Worm (Caenorhabditis elegans): Measurements from ENCODE around the gene dars-1.

The dars-1 gene

DNA sequence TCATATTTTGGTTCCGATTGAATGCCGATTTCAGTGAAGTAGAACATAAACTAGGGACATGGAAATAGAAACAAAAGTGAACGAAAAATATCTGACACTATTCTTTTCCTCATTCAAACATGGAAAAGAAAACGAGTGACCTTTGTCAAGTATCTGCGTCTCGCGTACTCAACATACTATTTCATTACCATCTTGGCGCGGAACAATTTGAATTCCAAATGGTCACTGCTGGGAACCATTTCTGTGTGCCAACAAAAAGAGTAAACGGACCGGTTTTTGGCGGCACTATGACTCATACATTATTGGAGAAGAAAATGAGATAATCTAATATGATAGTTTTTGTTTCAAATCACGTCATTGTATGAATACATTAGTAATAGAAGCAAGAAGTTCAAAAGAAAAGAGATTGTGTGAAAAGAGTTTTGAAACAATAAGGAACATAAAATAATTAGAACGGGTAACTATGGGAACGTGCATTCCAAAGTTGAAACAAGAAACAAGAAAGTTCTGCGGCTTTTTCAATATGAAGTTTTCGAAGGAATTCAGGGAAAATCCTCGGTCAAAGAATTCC lies 8.5 kb downstream of the dars-1 start:
- TF ChIP-seq F57A8.1 (GFP tag; optimal IDR thresholded peaks at IDR 0.05) (no peak), snpc-1.3 (tag; optimal IDR thresholded peaks at IDR 0.05; ENCODE audit: insufficient read depth) (no peak), C17E4.6 (GFP tag; IDR thresholded peaks at IDR 0.05) (no peak), rec-8 (tag; optimal IDR thresholded peaks at IDR 0.05) (no peak), F10E7.11 (tag; optimal IDR thresholded peaks at IDR 0.05) (no peak), let-607 (tag; optimal IDR thresholded peaks at IDR 0.05) (no peak), attf-6 (GFP tag; IDR thresholded peaks at IDR 0.05) (no peak), nhr-27 (tag; optimal IDR thresholded peaks at IDR 0.05) (no peak), tlf-1 (GFP tag; optimal IDR thresholded peaks at IDR 0.05) (no peak), ekl-4 (GFP tag; IDR thresholded peaks at IDR 0.05) (no peak), F33H1.4 (GFP tag; IDR thresholded peaks at IDR 0.05) (no peak), Y79H2A.3 (GFP tag; conservative IDR thresholded peaks at IDR 0.05) (no peak), madf-6 (GFP tag; IDR thresholded peaks at IDR 0.05) (no peak), ztf-6 (GFP tag; IDR thresholded peaks at IDR 0.05) (no peak), lin-35 (GFP tag; optimal IDR thresholded peaks at IDR 0.05) (no peak)

DNA sequence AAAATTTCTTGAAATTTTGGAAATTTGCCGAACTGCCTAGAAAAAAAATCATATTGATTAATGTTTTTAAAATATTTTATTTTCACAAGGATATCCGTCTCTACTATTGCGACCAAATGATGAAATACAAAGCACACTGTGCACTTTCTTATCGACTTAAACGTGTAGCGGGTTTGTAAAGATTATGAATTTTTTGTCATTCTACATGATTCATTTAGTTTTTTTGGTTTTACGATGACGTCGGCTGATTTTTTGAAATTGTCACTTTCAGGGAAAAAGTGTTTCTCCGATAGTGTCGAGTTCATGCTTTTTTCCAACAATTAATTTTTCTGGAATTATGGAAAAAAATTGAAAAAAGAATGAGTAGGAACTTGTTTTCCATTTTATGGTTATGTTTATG lies 14.5 kb downstream of the dars-1 start:
- TF ChIP-seq nhr-80 (tag; optimal IDR thresholded peaks at IDR 0.05) (peak; percentile 53), ceh-58 (GFP tag; IDR thresholded peaks at IDR 0.05) (no peak)

DNA sequence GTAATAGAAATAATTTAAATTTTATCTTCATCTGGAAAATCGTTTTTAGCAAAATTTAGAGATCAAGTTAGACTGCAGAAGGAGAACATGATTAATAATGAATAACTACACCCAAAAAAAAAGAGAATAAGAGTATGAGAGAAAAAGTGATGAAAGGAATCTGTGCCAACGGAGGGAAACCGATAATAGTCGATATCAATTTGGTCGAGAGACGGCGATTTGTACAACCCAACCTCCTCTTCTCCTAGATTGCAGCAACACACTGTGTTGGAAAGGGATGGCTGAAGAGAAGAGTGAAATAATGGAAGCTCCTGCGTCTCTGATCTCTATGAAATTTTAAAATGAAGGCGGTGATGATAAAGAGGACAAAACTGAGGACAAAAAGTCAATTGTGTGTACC lies 16.5 kb downstream of the dars-1 start:
- peak; percentile 96 for TF ChIP-seq nhr-80 (tag; optimal IDR thresholded peaks at IDR 0.05)
- no peak for TF ChIP-seq F37B4.10 (GFP tag; IDR thresholded peaks at IDR 0.05)
- TF ChIP-seq nfyb-1 (GFP tag; IDR thresholded peaks at IDR 0.05), result 0 out of 2 replicates have a peak, but pooled peaks have one; percentile 24
- TF ChIP-seq ztf-6 (GFP tag; IDR thresholded peaks at IDR 0.05), result no peak
- peak; percentile 30 for TF ChIP-seq ets-4 (GFP tag; optimal IDR thresholded peaks at IDR 0.05)
- TF ChIP-seq dox-1 (GFP tag; IDR thresholded peaks at IDR 0.05), result 0 out of 2 replicates have a peak, but pooled peaks have one; percentile 40
- TF ChIP-seq ztf-3 (GFP tag; optimal IDR thresholded peaks at IDR 0.05), result no peak
- no peak for TF ChIP-seq ztf-28 (GFP tag; IDR thresholded peaks at IDR 0.05)
- TF ChIP-seq mcd-1 (GFP tag; IDR thresholded peaks at IDR 0.05), result no peak
- peak; percentile 34 for TF ChIP-seq attf-5 (GFP tag; optimal IDR thresholded peaks at IDR 0.05)
- TF ChIP-seq K11D2.4 (GFP tag; IDR thresholded peaks at IDR 0.05), result no peak

DNA sequence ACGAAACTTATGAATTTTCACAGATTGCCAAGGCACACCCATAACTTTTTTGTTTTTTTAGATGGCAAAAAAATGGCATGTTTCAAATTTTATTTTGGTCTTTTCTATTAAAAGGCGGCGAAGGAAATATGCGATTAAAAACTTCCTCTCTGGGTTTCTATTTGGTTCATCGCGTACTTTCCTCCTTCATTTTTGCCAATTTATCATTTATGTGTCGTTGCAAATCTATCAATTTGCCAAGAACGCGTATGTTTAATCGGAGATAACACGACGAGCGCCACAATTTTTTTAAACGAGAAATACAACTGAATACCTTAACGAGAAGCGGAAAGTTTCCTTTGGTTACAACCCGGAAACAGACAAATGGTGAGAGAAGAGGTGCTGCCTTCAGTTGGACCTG lies 18.6 kb downstream of the dars-1 start:
- TF ChIP-seq Y67H2A.10 (GFP tag; conservative IDR thresholded peaks at IDR 0.05), result no peak
- TF ChIP-seq nhr-80 (tag; optimal IDR thresholded peaks at IDR 0.05), result peak; percentile 76
- TF ChIP-seq hsf-1 (GFP tag; IDR thresholded peaks at IDR 0.05), result no peak

- TF ChIP-seq attf-5 (GFP tag; optimal IDR thresholded peaks at IDR 0.05) (no peak), nfyb-1 (GFP tag; IDR thresholded peaks at IDR 0.05) (no peak), cebp-2 (GFP tag; IDR thresholded peaks at IDR 0.05) (no peak), sdz-38 (tag; optimal IDR thresholded peaks at IDR 0.05) (no peak), sptf-2 (GFP tag; optimal IDR thresholded peaks at IDR 0.05) (no peak), tbx-9 (tag; optimal IDR thresholded peaks at IDR 0.05; ENCODE audit: borderline replicate concordance) (no peak), nhr-27 (tag; optimal IDR thresholded peaks at IDR 0.05) (no peak), lir-1 (GFP tag; conservative IDR thresholded peaks at IDR 0.05) (no peak), F49E8.2 (tag; optimal IDR thresholded peaks at IDR 0.05; ENCODE audit: insufficient read depth) (no peak), unc-130 (GFP tag; optimal IDR thresholded peaks at IDR 0.05) (no peak), pha-4 (tag; optimal IDR thresholded peaks at IDR 0.05) (no peak), T07F8.4 (tag; optimal IDR thresholded peaks at IDR 0.05) (no peak), ZK185.1 (tag; optimal IDR thresholded peaks at IDR 0.05; ENCODE audit: poor library complexity, severe bottlenecking) (no peak), mes-4 (tag; optimal IDR thresholded peaks at IDR 0.05) (no peak), rcor-1 (GFP tag; IDR thresholded peaks at IDR 0.05) (no peak), bed-1 (GFP tag; IDR thresholded peaks at IDR 0.05) (no peak), die-1 (tag; optimal IDR thresholded peaks at IDR 0.05) (no peak)
These were observed 19.0 kb downstream of the dars-1 start for ce11 chrIII:9471996-9472395.

Measured in whole organism, young adult.